Fruit fly (Drosophila melanogaster): ENCODE results near the gene wts.
A peak's percentile ranks its signal among the peaks of the same experiment; 100 is the strongest.

The wts gene

dm6 chr3R:30817246-30817645 is 10.8 kb upstream of the wts start (continued):
- TF ChIP-seq Max (GFP tag; optimal IDR thresholded peaks at IDR 0.05) (peak; percentile 68), CG18599 (GFP tag; optimal IDR thresholded peaks at IDR 0.05) (peak; percentile 86), eve (GFP tag; optimal IDR thresholded peaks at IDR 0.05) (peak in 1 of 2 experiments; percentile 92), Trl (optimal IDR thresholded peaks at IDR 0.05) (no peak), Trl (GFP tag; optimal IDR thresholded peaks at IDR 0.05) (peak; percentile 76), CG6791 (GFP tag; IDR thresholded peaks at IDR 0.05; ENCODE audit: partially characterized antibody) (no peak), crp (GFP tag; optimal IDR thresholded peaks at IDR 0.05) (peak in 1 of 2 experiments; percentile 38), CG31224 (GFP tag; IDR thresholded peaks at IDR 0.05) (no peak), dmrt11E (tag; optimal IDR thresholded peaks at IDR 0.05) (peak; percentile 91), Meics (GFP tag; optimal IDR thresholded peaks at IDR 0.05) (peak; percentile 82), HLH54F (GFP tag; optimal IDR thresholded peaks at IDR 0.05) (peak; percentile 70), CG42726 (GFP tag; IDR thresholded peaks at IDR 0.05; ENCODE audit: partially characterized antibody) (no peak), fu2 (GFP tag; optimal IDR thresholded peaks at IDR 0.05) (peak; percentile 60), Sox100B (GFP tag; optimal IDR thresholded peaks at IDR 0.05) (peak; percentile 74), Blimp-1 (GFP tag; optimal IDR thresholded peaks at IDR 0.05) (peak; percentile 90), CG8290 (GFP tag; optimal IDR thresholded peaks at IDR 0.05) (peak; percentile 73), CG8290 (tag; optimal IDR thresholded peaks at IDR 0.05) (no peak), CG13894 (tag; optimal IDR thresholded peaks at IDR 0.05) (peak; percentile 70), zfh2 (GFP tag; optimal IDR thresholded peaks at IDR 0.05) (peak; percentile 38), CG11398 (GFP tag; optimal IDR thresholded peaks at IDR 0.05) (no peak), CG8765 (GFP tag; IDR thresholded peaks at IDR 0.05) (peak; percentile 46; the same call in 1 of the 2 replicates), sug (tag; optimal IDR thresholded peaks at IDR 0.05) (peak; percentile 56), grn (GFP tag; optimal IDR thresholded peaks at IDR 0.05) (peak; percentile 15), grau (tag; optimal IDR thresholded peaks at IDR 0.05) (peak; percentile 82), Nf-YA (GFP tag; IDR thresholded peaks at IDR 0.05) (0 out of 2 replicates have a peak, but pooled peaks have one; percentile 24), sens-2 (GFP tag; IDR thresholded peaks at IDR 0.05) (peak; percentile 86), BtbVII (GFP tag; optimal IDR thresholded peaks at IDR 0.05) (peak; percentile 69), CG6175 (GFP tag; IDR thresholded peaks at IDR 0.05) (no peak), MBD-R2 (GFP tag; IDR thresholded peaks at IDR 0.05) (peak; percentile 46; the same call in 1 of the 2 replicates), unpg (GFP tag; optimal IDR thresholded peaks at IDR 0.05) (peak; percentile 92), CG4424 (GFP tag; optimal IDR thresholded peaks at IDR 0.05) (peak; percentile 88), CG2678 (tag; optimal IDR thresholded peaks at IDR 0.05) (peak; percentile 91), CG12769 (tag; optimal IDR thresholded peaks at IDR 0.05) (peak; percentile 49), CG12155 (GFP tag; optimal IDR thresholded peaks at IDR 0.05) (peak; percentile 80), Pdp1 (GFP tag; optimal IDR thresholded peaks at IDR 0.05) (peak; percentile 80 to 84), ken (GFP tag; IDR thresholded peaks at IDR 0.05) (peak; percentile 70; the same call in 2 of the 3 replicates), twi (tag; optimal IDR thresholded peaks at IDR 0.05) (peak; percentile 42), Dek (tag; optimal IDR thresholded peaks at IDR 0.05) (peak; percentile 71), dati (GFP tag; IDR thresholded peaks at IDR 0.05) (0 out of 2 replicates have a peak, but pooled peaks have one; percentile 34), sens (GFP tag) (peak; percentile 98), run (tag; optimal IDR thresholded peaks at IDR 0.05) (peak; percentile 31), CG32767 (GFP tag; IDR thresholded peaks at IDR 0.05) (peak; percentile 62), bsh (GFP tag; optimal IDR thresholded peaks at IDR 0.05) (peak in 1 of 2 experiments; percentile 96), ind (GFP tag; optimal IDR thresholded peaks at IDR 0.05) (peak; percentile 68), CG34224 (GFP tag; IDR thresholded peaks at IDR 0.05; ENCODE audit: partially characterized antibody) (no peak), CG31388 (GFP tag; optimal IDR thresholded peaks at IDR 0.05) (peak; percentile 57), bab2 (GFP tag; optimal IDR thresholded peaks at IDR 0.05) (peak; percentile 84), Myb (GFP tag; optimal IDR thresholded peaks at IDR 0.05) (peak; percentile 50), CG33557 (GFP tag; optimal IDR thresholded peaks at IDR 0.05) (peak; percentile 79), Neu2 (GFP tag; optimal IDR thresholded peaks at IDR 0.05; ENCODE audit: borderline replicate concordance) (no peak), Gug (GFP tag; IDR thresholded peaks at IDR 0.05) (peak; percentile 49; the same call in 2 of the 4 replicates)

All from whole organism, embryonic.